Worm (Caenorhabditis elegans) whole organism, early embryonic: ENCODE measurements around the gene cst-2.

Experiments
- ama-1 ChIP-seq: fragments of 150-350 bp; optimal IDR thresholded peaks from 2 replicates; lab custom pipeline; 2014
- flt-1 ChIP-seq: fragments of 200-800 bp; sonication (Bioruptor generic); IDR thresholded peaks from 2 replicates; pipeline ENCODE4 v1.3.6; 2022; ENCODE audit warnings: missing genetic modification characterization, missing compliant biosample characterization
- scrt-1 ChIP-seq: fragments of 200-800 bp; sonication (Bioruptor generic); IDR thresholded peaks from 2 replicates; pipeline ENCODE4 v1.3.6; 2022; ENCODE audit warnings: missing genetic modification characterization, missing compliant biosample characterization
- tbx-11 ChIP-seq: fragments of 200-800 bp; sonication (Bioruptor generic); IDR thresholded peaks from 2 replicates; pipeline ENCODE4 v1.3.6; 2022; ENCODE audit warnings: missing genetic modification characterization, missing compliant biosample characterization

DNA sequence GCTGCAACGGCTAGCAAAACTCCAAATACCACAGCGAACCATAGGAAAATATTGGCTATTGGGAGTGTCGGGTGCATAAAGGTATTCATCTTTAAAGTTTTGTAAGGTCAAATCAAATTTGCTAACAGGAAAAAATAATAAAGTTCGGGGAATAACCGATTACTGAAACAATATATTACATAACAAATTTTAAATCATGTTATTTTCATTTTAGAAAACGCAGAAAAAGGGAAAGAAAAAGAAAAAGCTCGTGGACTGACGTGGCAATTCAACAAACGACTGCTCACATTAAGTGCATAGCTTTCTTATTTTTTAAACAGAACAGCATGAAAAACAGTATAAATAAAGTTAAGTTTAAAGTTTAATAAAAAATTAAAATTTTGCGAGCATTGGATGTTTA, 37.3 kb upstream of the cst-2 start, which contains the start of gene R160.6:
- no peak for TF ChIP-seq flt-1
- TF ChIP-seq ama-1 = no peak
- no peak for TF ChIP-seq scrt-1 (GFP tag; lab: Robert Waterston, UW)
- no peak for TF ChIP-seq tbx-11 (GFP tag; lab: Robert Waterston, UW)
